Worm (Caenorhabditis elegans): Measurements from ENCODE around the gene srd-4.

The srd-4 gene

ce11 chrV:12184308-12184999 is at the start of gene srd-4:
Gene srd-4 (plus strand): TSS chrV:12184949.
- TF ChIP-seq sea-2 (GFP tag; optimal IDR thresholded peaks at IDR 0.05), result no peak
- peak; percentile 0 for TF ChIP-seq nhr-23 (tag; optimal IDR thresholded peaks at IDR 0.05)
- no peak for TF ChIP-seq unc-62 (GFP tag; optimal IDR thresholded peaks at IDR 0.05)
- TF ChIP-seq lin-15B (tag; optimal IDR thresholded peaks at IDR 0.05), result peak; percentile 4
- TF ChIP-seq daf-12 (tag; optimal IDR thresholded peaks at IDR 0.05), result no peak
- TF ChIP-seq ztf-4 (tag; optimal IDR thresholded peaks at IDR 0.05), result no peak
- no peak for TF ChIP-seq hmg-11 (tag; optimal IDR thresholded peaks at IDR 0.05)
- no peak for TF ChIP-seq fkh-2 (tag; optimal IDR thresholded peaks at IDR 0.05)
- no peak for TF ChIP-seq nhr-77 (tag; optimal IDR thresholded peaks at IDR 0.05)
- TF ChIP-seq ceh-16 (tag; optimal IDR thresholded peaks at IDR 0.05), result no peak

- TF ChIP-seq R02D3.7 (tag; optimal IDR thresholded peaks at IDR 0.05), result no peak
- TF ChIP-seq mml-1 (tag; optimal IDR thresholded peaks at IDR 0.05), result no peak
- TF ChIP-seq lin-15B (tag; optimal IDR thresholded peaks at IDR 0.05), result no peak
- no peak for TF ChIP-seq pha-4 (tag; optimal IDR thresholded peaks at IDR 0.05)
- no peak for TF ChIP-seq ceh-9 (tag; optimal IDR thresholded peaks at IDR 0.05)
- no peak for TF ChIP-seq nhr-43 (tag; optimal IDR thresholded peaks at IDR 0.05; ENCODE audit: poor library complexity, severe bottlenecking)
- no peak for TF ChIP-seq ceh-16 (tag; optimal IDR thresholded peaks at IDR 0.05)
- no peak for TF ChIP-seq mdl-1 (tag; optimal IDR thresholded peaks at IDR 0.05)
- no peak for TF ChIP-seq elt-2 (tag; optimal IDR thresholded peaks at IDR 0.05)
- no peak for TF ChIP-seq ama-1 (optimal IDR thresholded peaks at IDR 0.05)
- no peak for TF ChIP-seq ceh-28 (tag; optimal IDR thresholded peaks at IDR 0.05)
Observed at ce11 chrV:12137942-12138341, 46.8 kb upstream of the srd-4 start.

- TF ChIP-seq nhr-11 (tag; optimal IDR thresholded peaks at IDR 0.05) (no peak), lin-15B (tag; optimal IDR thresholded peaks at IDR 0.05) (no peak), ceh-82 (tag; optimal IDR thresholded peaks at IDR 0.05) (no peak), nhr-12 (tag; optimal IDR thresholded peaks at IDR 0.05) (no peak), elt-3 (tag; optimal IDR thresholded peaks at IDR 0.05) (no peak), R02D3.7 (tag; optimal IDR thresholded peaks at IDR 0.05) (no peak), nhr-77 (tag; optimal IDR thresholded peaks at IDR 0.05) (no peak), egl-27 (tag; optimal IDR thresholded peaks at IDR 0.05) (no peak), nhr-67 (tag; optimal IDR thresholded peaks at IDR 0.05) (no peak), skn-1 (tag; optimal IDR thresholded peaks at IDR 0.05) (no peak), nfya-1 (tag; optimal IDR thresholded peaks at IDR 0.05; ENCODE audit: insufficient read depth) (no peak), lin-39 (tag; optimal IDR thresholded peaks at IDR 0.05) (no peak), aly-2 (tag; optimal IDR thresholded peaks at IDR 0.05) (no peak), ceh-9 (tag; optimal IDR thresholded peaks at IDR 0.05) (no peak), nhr-25 (tag; optimal IDR thresholded peaks at IDR 0.05) (no peak), eor-1 (tag; optimal IDR thresholded peaks at IDR 0.05) (no peak), snpc-4 (tag; optimal IDR thresholded peaks at IDR 0.05) (no peak), ZK546.5 (tag; optimal IDR thresholded peaks at IDR 0.05) (no peak), nhr-28 (tag; optimal IDR thresholded peaks at IDR 0.05) (no peak), elt-1 (tag; optimal IDR thresholded peaks at IDR 0.05) (no peak)
Observed at ce11 chrV:12140625-12141024, 44.1 kb upstream of the srd-4 start, which contains the start of gene C27A7.3. Gene C27A7.3 (plus strand): TSS chrV:12140925.

ce11 chrV:12150607-12151006 is 34.1 kb upstream of the srd-4 start, which contains the start of gene che-11:
Gene che-11 (minus strand): TSS chrV:12150707.
- TF ChIP-seq nhr-12 (tag; optimal IDR thresholded peaks at IDR 0.05), result no peak

- no peak for TF ChIP-seq ztf-4 (tag; optimal IDR thresholded peaks at IDR 0.05)
- TF ChIP-seq sea-2 (GFP tag; optimal IDR thresholded peaks at IDR 0.05), result no peak
- no peak for TF ChIP-seq nhr-77 (tag; optimal IDR thresholded peaks at IDR 0.05)
- no peak for TF ChIP-seq elt-3 (tag; optimal IDR thresholded peaks at IDR 0.05)
- no peak for TF ChIP-seq daf-12 (tag; optimal IDR thresholded peaks at IDR 0.05)
- no peak for TF ChIP-seq ztf-11 (tag; optimal IDR thresholded peaks at IDR 0.05)
- no peak for TF ChIP-seq lsy-12 (tag; optimal IDR thresholded peaks at IDR 0.05)
- TF ChIP-seq nhr-76 (tag; optimal IDR thresholded peaks at IDR 0.05), result no peak
- no peak for TF ChIP-seq nhr-11 (tag; optimal IDR thresholded peaks at IDR 0.05)
Observed at ce11 chrV:12152857-12153256, 31.9 kb upstream of the srd-4 start, which contains the start of gene C27A7.8. Gene C27A7.8 (plus strand): TSS chrV:12153157.

Measured in whole organism, L3 larva.